Worm (Caenorhabditis elegans) whole organism, early embryonic: Measurements from ENCODE around the gene fipr-16.

Source experiments
- aly-1 ChIP-seq: sonication (generic microtip); optimal IDR thresholded peaks from 2 replicates; lab custom pipeline; 2016; ENCODE audit warnings: missing genetic modification characterization, missing compliant biosample characterization
- ama-1 ChIP-seq: fragments of 150-350 bp; optimal IDR thresholded peaks from 2 replicates; lab custom pipeline; 2014
- ets-7 ChIP-seq: sonication (generic microtip); optimal IDR thresholded peaks from 2 replicates; lab custom pipeline; 2016; ENCODE audit warnings: missing genotype, missing genetic modification characterization, missing compliant biosample characterization
- hmg-4 ChIP-seq: fragments of 200-800 bp; sonication (Bioruptor generic); optimal IDR thresholded peaks from 2 replicates; lab custom pipeline; 2018; ENCODE audit warnings: mild to moderate bottlenecking, missing genetic modification characterization, missing compliant biosample characterization
- scrt-1 ChIP-seq: fragments of 200-800 bp; sonication (Bioruptor generic); IDR thresholded peaks from 2 replicates; pipeline ENCODE4 v1.3.6; 2022; ENCODE audit warnings: missing genetic modification characterization, missing compliant biosample characterization

- no peak for TF ChIP-seq aly-1 (tag; lab: Kevin White, UChicago)
- TF ChIP-seq ama-1 (lab: Kevin White, UChicago) = no peak
- TF ChIP-seq ets-7 (tag; lab: Kevin White, UChicago) = no peak
- no peak for TF ChIP-seq scrt-1 (GFP tag; lab: Robert Waterston, UW)
- no peak for TF ChIP-seq hmg-4
Observed at ce11 chrIII:8609683-8610082, 18.9 kb upstream of the fipr-16 start, which contains the start of gene C06E1.9.
